Worm (Caenorhabditis elegans) whole organism, mixed stage, embryonic: Measurements from ENCODE around the gene deg-1.
A peak's percentile ranks its signal among the peaks of the same experiment; 100 is the strongest.

Source experiments
- bed-3 ChIP-seq: fragments of 200-800 bp; sonication (Bioruptor generic); optimal IDR thresholded peaks from 3 replicates; lab custom pipeline; 2018; ENCODE audit warnings: mild to moderate bottlenecking, missing genetic modification characterization, moderate library complexity, missing compliant biosample characterization
- blmp-1 ChIP-seq: fragments of 150-350 bp; optimal IDR thresholded peaks from 2 replicates; lab custom pipeline; 2014; ENCODE audit warnings: missing biosample characterization, missing genetic modification characterization
- ceh-39 ChIP-seq: fragments of 150-350 bp; optimal IDR thresholded peaks from 2 replicates; lab custom pipeline; 2014; ENCODE audit warnings: missing biosample characterization, missing genetic modification characterization
- ceh-43 ChIP-seq: fragments of 200-800 bp; sonication (Bioruptor generic); optimal IDR thresholded peaks from 2 replicates; lab custom pipeline; 2018; ENCODE audit warnings: mild to moderate bottlenecking, missing genetic modification characterization, moderate library complexity, missing compliant biosample characterization
- ceh-83 ChIP-seq: fragments of 200-800 bp; sonication (Bioruptor generic); optimal IDR thresholded peaks from 2 replicates; lab custom pipeline; 2018; ENCODE audit warnings: mild to moderate bottlenecking, missing genetic modification characterization, missing compliant biosample characterization
- ces-1 ChIP-seq: fragments of 150-350 bp; optimal IDR thresholded peaks from 2 replicates; lab custom pipeline; 2014; ENCODE audit warnings: missing biosample characterization, missing genetic modification reagents, missing genetic modification characterization
- cnd-1 ChIP-seq: fragments of 200-800 bp; sonication (Bioruptor generic); optimal IDR thresholded peaks from 2 replicates; lab custom pipeline; 2018; ENCODE audit warnings: mild to moderate bottlenecking, missing genetic modification characterization, missing compliant biosample characterization
- drap-1 ChIP-seq: fragments of 200-800 bp; sonication (Bioruptor generic); optimal IDR thresholded peaks from 3 replicates; lab custom pipeline; 2018; ENCODE audit warnings: mild to moderate bottlenecking, missing genetic modification characterization, missing compliant biosample characterization
- elt-1 ChIP-seq: sonication (generic microtip); optimal IDR thresholded peaks from 2 replicates; lab custom pipeline; 2017; ENCODE audit warnings: missing genetic modification characterization, mild to moderate bottlenecking, missing compliant biosample characterization, antibody characterized with exemption, moderate library complexity, borderline replicate concordance; ENCODE audit not compliant: insufficient read depth
- flh-1 ChIP-seq: fragments of 200-800 bp; sonication (Bioruptor generic); optimal IDR thresholded peaks from 2 replicates; lab custom pipeline; 2018; ENCODE audit warnings: mild to moderate bottlenecking, missing genetic modification characterization, moderate library complexity, missing compliant biosample characterization
- ham-2 ChIP-seq: fragments of 200-800 bp; sonication (Bioruptor generic); optimal IDR thresholded peaks from 2 replicates; lab custom pipeline; 2018; ENCODE audit warnings: mild to moderate bottlenecking, missing genetic modification characterization, missing compliant biosample characterization
- hlh-1 ChIP-seq: fragments of 150-350 bp; optimal IDR thresholded peaks from 2 replicates; lab custom pipeline; 2014; ENCODE audit warnings: missing biosample characterization, missing genetic modification reagents, missing genetic modification characterization
- lin-13 ChIP-seq: fragments of 150-350 bp; optimal IDR thresholded peaks from 2 replicates; lab custom pipeline; 2014; ENCODE audit warnings: missing biosample characterization, missing genetic modification characterization
- lsy-2 ChIP-seq: fragments of 150-350 bp; optimal IDR thresholded peaks from 2 replicates; lab custom pipeline; 2014; ENCODE audit warnings: missing biosample characterization, missing genetic modification characterization
- mab-5 ChIP-seq: fragments of 150-350 bp; optimal IDR thresholded peaks from 2 replicates; lab custom pipeline; 2014; ENCODE audit warnings: missing biosample characterization, missing genetic modification characterization
- mep-1 ChIP-seq: fragments of 150-350 bp; optimal IDR thresholded peaks from 2 replicates; lab custom pipeline; 2017; ENCODE audit warnings: missing biosample characterization, missing genetic modification reagents, missing genetic modification characterization, inconsistent platforms
- mls-2 ChIP-seq: sonication (generic microtip); optimal IDR thresholded peaks from 2 replicates; lab custom pipeline; 2016; ENCODE audit warnings: mild to moderate bottlenecking, missing genetic modification characterization, moderate library complexity, missing compliant biosample characterization
- nhr-12 ChIP-seq: fragments of 150-350 bp; optimal IDR thresholded peaks from 2 replicates; lab custom pipeline; 2014; ENCODE audit warnings: missing biosample characterization, missing genetic modification characterization
- nhr-2 ChIP-seq: fragments of 150-350 bp; optimal IDR thresholded peaks from 2 replicates; lab custom pipeline; 2014; ENCODE audit warnings: missing biosample characterization, missing genetic modification characterization
- nhr-28 ChIP-seq: fragments of 150-350 bp; optimal IDR thresholded peaks from 2 replicates; lab custom pipeline; 2014; ENCODE audit warnings: missing biosample characterization, missing genetic modification characterization
- nhr-76 ChIP-seq: sonication (generic microtip); optimal IDR thresholded peaks from 2 replicates; lab custom pipeline; 2017; ENCODE audit warnings: missing biosample characterization, missing genetic modification characterization
- pha-4 ChIP-seq: fragments of 150-350 bp; optimal IDR thresholded peaks from 2 replicates; lab custom pipeline; 2018; ENCODE audit warnings: missing biosample characterization, missing genetic modification reagents, missing genetic modification characterization
- sem-2 ChIP-seq: fragments of 200-800 bp; sonication (Bioruptor generic); optimal IDR thresholded peaks from 2 replicates; lab custom pipeline; 2018; ENCODE audit warnings: mild to moderate bottlenecking, missing genetic modification characterization, missing compliant biosample characterization
- snpc-4 ChIP-seq: fragments of 150-350 bp; optimal IDR thresholded peaks from 2 replicates; lab custom pipeline; 2014; ENCODE audit warnings: missing biosample characterization, missing genetic modification characterization
- tbx-8 ChIP-seq: fragments of 200-800 bp; sonication (Bioruptor generic); optimal IDR thresholded peaks from 2 replicates; lab custom pipeline; 2018; ENCODE audit warnings: mild to moderate bottlenecking, missing genetic modification characterization, moderate library complexity, missing compliant biosample characterization
- unc-120 ChIP-seq: sonication (generic microtip); optimal IDR thresholded peaks from 2 replicates; lab custom pipeline; 2017; ENCODE audit warnings: missing genetic modification characterization, missing compliant biosample characterization; ENCODE audit not compliant: poor library complexity, severe bottlenecking
- unc-39 ChIP-seq: fragments of 150-350 bp; optimal IDR thresholded peaks from 2 replicates; lab custom pipeline; 2014; ENCODE audit warnings: missing biosample characterization, missing genetic modification characterization
- unc-62 ChIP-seq: fragments of 150-350 bp; optimal IDR thresholded peaks from 2 replicates; lab custom pipeline; 2014; ENCODE audit warnings: missing biosample characterization, missing genetic modification reagents, missing genetic modification characterization
- zip-8 ChIP-seq: fragments of 150-350 bp; optimal IDR thresholded peaks from 2 replicates; lab custom pipeline; 2014; ENCODE audit warnings: missing biosample characterization, missing genetic modification characterization

deg-1 gene

ce11 chrX:7782389-7782788 lies 29.5 kb downstream of the deg-1 start, which contains the start of gene ZK154.4:
Gene ZK154.4 (minus strand): TSS chrX:7782415.
- peak; percentile 10 for TF ChIP-seq unc-120 (tag; lab: Kevin White, UChicago)
- TF ChIP-seq lsy-2 (tag; lab: Kevin White, UChicago), result peak; percentile 38
- no peak for TF ChIP-seq unc-39 (tag; lab: Kevin White, UChicago)
- peak; percentile 15 for TF ChIP-seq mls-2 (tag; lab: Kevin White, UChicago)
- peak; percentile 21 for TF ChIP-seq lin-13 (tag; lab: Kevin White, UChicago)
- peak; percentile 43 for TF ChIP-seq mep-1 (tag; lab: Kevin White, UChicago)
- TF ChIP-seq zip-8 (tag; lab: Kevin White, UChicago), result no peak
- TF ChIP-seq elt-1 (tag; lab: Kevin White, UChicago), result no peak
- TF ChIP-seq pha-4 (tag; lab: Kevin White, UChicago), result peak; percentile 29
- no peak for TF ChIP-seq sem-2 (GFP tag; lab: Kevin White, UChicago)
- TF ChIP-seq ces-1 (GFP tag; lab: Kevin White, UChicago), result peak; percentile 21
- no peak for TF ChIP-seq nhr-2
- TF ChIP-seq nhr-12 (tag; lab: Kevin White, UChicago), result no peak
- TF ChIP-seq snpc-4 (tag; lab: Kevin White, UChicago), result no peak
- no peak for TF ChIP-seq flh-1 (GFP tag; lab: Kevin White, UChicago)
- TF ChIP-seq, all 35 proteins: peak for 7

- TF ChIP-seq nhr-2 (no peak), nhr-28 (no peak), hlh-1 (tag; lab: Kevin White, UChicago) (peak; percentile 35), ceh-43 (GFP tag; lab: Kevin White, UChicago) (no peak), sem-2 (GFP tag; lab: Kevin White, UChicago) (no peak), mab-5 (tag; lab: Kevin White, UChicago) (no peak), unc-120 (tag; lab: Kevin White, UChicago) (peak; percentile 81), lsy-2 (tag; lab: Kevin White, UChicago) (peak; percentile 9), mep-1 (tag; lab: Kevin White, UChicago) (peak; percentile 80), elt-1 (tag; lab: Kevin White, UChicago) (peak; percentile 8), mls-2 (tag; lab: Kevin White, UChicago) (no peak), nhr-76 (tag; lab: Kevin White, UChicago) (no peak), unc-39 (tag; lab: Kevin White, UChicago) (no peak), unc-62 (GFP tag; lab: Kevin White, UChicago) (peak; percentile 9), ham-2 (GFP tag; lab: Kevin White, UChicago) (no peak), tbx-8 (GFP tag; lab: Kevin White, UChicago) (no peak), zip-8 (tag; lab: Kevin White, UChicago) (no peak), flh-1 (GFP tag; lab: Kevin White, UChicago) (no peak), pha-4 (tag; lab: Kevin White, UChicago) (peak; percentile 7), snpc-4 (tag; lab: Kevin White, UChicago) (no peak), bed-3 (GFP tag; lab: Kevin White, UChicago) (no peak), ces-1 (GFP tag; lab: Kevin White, UChicago) (peak; percentile 43), cnd-1 (tag; lab: Kevin White, UChicago) (peak; percentile 36), ceh-83 (GFP tag; lab: Kevin White, UChicago) (peak; percentile 31), ceh-39 (tag; lab: Kevin White, UChicago) (peak; percentile 82)
Observed at ce11 chrX:7787885-7788353, 35.0 kb downstream of the deg-1 start, which contains the start of gene ZK154.5. Gene ZK154.5 (minus strand): TSS chrX:7787935.

ce11 chrX:7791802-7792201 lies 38.9 kb downstream of the deg-1 start:
- TF ChIP-seq sem-2 (GFP tag; lab: Kevin White, UChicago) (no peak), pha-4 (tag; lab: Kevin White, UChicago) (no peak), mep-1 (tag; lab: Kevin White, UChicago) (no peak)

ce11 chrX:7793377-7794041 lies 40.6 kb downstream of the deg-1 start, which contains the start of gene ZK154.6:
Gene ZK154.6 (minus strand): TSS chrX:7793563.
- TF ChIP-seq nhr-28 (no peak), ces-1 (GFP tag; lab: Kevin White, UChicago) (peak; percentile 47), blmp-1 (tag; lab: Kevin White, UChicago) (peak; percentile 95), sem-2 (GFP tag; lab: Kevin White, UChicago) (no peak), flh-1 (GFP tag; lab: Kevin White, UChicago) (no peak), nhr-12 (tag; lab: Kevin White, UChicago) (no peak), drap-1 (GFP tag; lab: Kevin White, UChicago) (no peak), mab-5 (tag; lab: Kevin White, UChicago) (no peak)
- TF ChIP-seq, all 35 proteins: peak for 2
